Worm (Caenorhabditis elegans) whole organism, young adult: ENCODE data around the gene F40F8.3.

Experiments
- D2030.7 ChIP-seq: fragments of 200-800 bp; sonication (Bioruptor generic); IDR thresholded peaks from 2 replicates; pipeline ENCODE4 v1.3.6; 2022; ENCODE audit warnings: missing genetic modification reagents, missing genetic modification characterization, missing compliant biosample characterization
- attf-5 ChIP-seq: fragments of 200-800 bp; sonication (Bioruptor generic); optimal IDR thresholded peaks from 2 replicates; lab custom pipeline; 2018; ENCODE audit warnings: mild to moderate bottlenecking, missing genetic modification characterization, missing compliant biosample characterization
- lin-54 ChIP-seq: fragments of 200-800 bp; sonication (Bioruptor generic); optimal IDR thresholded peaks from 2 replicates; lab custom pipeline; 2018; ENCODE audit warnings: mild to moderate bottlenecking, missing genetic modification characterization, missing compliant biosample characterization
- lir-1 ChIP-seq: fragments of 200-800 bp; sonication (Bioruptor generic); conservative IDR thresholded peaks from 2 replicates; pipeline ENCODE4 v1.3.6; 2022; ENCODE audit warnings: missing genetic modification reagents, missing genetic modification characterization, missing compliant biosample characterization
- pha-4 ChIP-seq: fragments of 150-350 bp; sonication (generic microtip); optimal IDR thresholded peaks from 2 replicates; lab custom pipeline; 2014; ENCODE audit warnings: missing biosample characterization, missing genetic modification reagents, missing genetic modification characterization
- tbp1 ChIP-seq: fragments of 200-800 bp; sonication (Bioruptor generic); optimal IDR thresholded peaks from 2 replicates; lab custom pipeline; 2018; ENCODE audit warnings: mild to moderate bottlenecking, missing genetic modification characterization, missing compliant biosample characterization

DNA sequence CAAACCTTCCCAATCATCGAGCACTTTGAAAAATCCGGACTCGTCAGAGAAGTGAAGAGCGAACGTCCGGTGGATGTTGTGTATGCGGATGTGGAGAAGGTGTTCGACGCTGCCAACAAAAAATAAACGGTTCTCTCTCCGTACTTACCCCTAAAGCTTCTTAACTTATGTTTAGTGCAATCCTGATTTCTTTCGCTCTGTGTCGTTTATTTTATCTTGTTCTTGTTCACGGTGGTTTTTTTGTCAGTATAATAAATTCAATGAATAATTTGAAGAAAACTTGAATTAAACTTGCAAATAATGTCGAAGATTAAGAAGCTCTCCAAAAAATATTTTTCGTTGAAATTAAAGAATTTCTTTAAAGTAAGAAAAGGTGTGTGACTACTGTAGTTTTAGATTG lies at the start of gene F40F8.3:
- no peak for TF ChIP-seq pha-4
- TF ChIP-seq D2030.7 (GFP tag; lab: Robert Waterston, UW), result no peak
- TF ChIP-seq tbp1 (GFP tag; lab: Kevin White, UChicago), result no peak
- no peak for TF ChIP-seq lir-1
- no peak for TF ChIP-seq attf-5 (GFP tag; lab: Kevin White, UChicago)
- TF ChIP-seq lin-54 (GFP tag; lab: Kevin White, UChicago), result no peak
